Fruit fly (Drosophila melanogaster) whole organism, embryonic: ENCODE data around the gene CG5823.

Experiments
- Atf6 ChIP-seq: fragments of 200-800 bp; sonication (Bioruptor generic); IDR thresholded peaks from 2 replicates; pipeline ENCODE4 v1.3.6; 2022; ENCODE audit warnings: missing biosample characterization, missing genetic modification characterization
- CG10462 ChIP-seq: fragments of 200-800 bp; sonication (Bioruptor generic); optimal IDR thresholded peaks from 2 replicates; lab custom pipeline; 2016; ENCODE audit warnings: missing biosample characterization, missing genetic modification characterization
- CG11504 ChIP-seq: fragments of 200-800 bp; sonication (Bioruptor generic); optimal IDR thresholded peaks from 3 replicates; lab custom pipeline; 2019; ENCODE audit warnings: missing biosample characterization, mild to moderate bottlenecking, missing genetic modification characterization, moderate library complexity
- CG12236 ChIP-seq: fragments of 200-800 bp; sonication (Bioruptor generic); optimal IDR thresholded peaks from 2 replicates; lab custom pipeline; 2016; ENCODE audit warnings: missing biosample characterization, missing genetic modification characterization
- CG12942 ChIP-seq: fragments of 200-800 bp; sonication (Bioruptor generic); optimal IDR thresholded peaks from 3 replicates; lab custom pipeline; 2016; ENCODE audit warnings: missing biosample characterization, missing genetic modification characterization
- CG16813 ChIP-seq: fragments of 200-800 bp; sonication (Bioruptor generic); IDR thresholded peaks from 3 replicates; pipeline ENCODE4 v1.3.6; 2022; ENCODE audit warnings: missing biosample characterization, missing genetic modification characterization; ENCODE audit not compliant: partially characterized antibody
- CG17186 ChIP-seq: fragments of 200-800 bp; sonication (Bioruptor generic); optimal IDR thresholded peaks from 3 replicates; lab custom pipeline; 2017; ENCODE audit warnings: missing biosample characterization, missing genetic modification reagents, missing genetic modification characterization
- CG18011 ChIP-seq: fragments of 200-800 bp; sonication (Bioruptor generic); optimal IDR thresholded peaks from 2 replicates; lab custom pipeline; 2017; ENCODE audit warnings: missing biosample characterization, missing genetic modification characterization, mild to moderate bottlenecking, moderate library complexity, missing genotype
- CG18619 ChIP-seq: fragments of 200-800 bp; sonication (Bioruptor generic); optimal IDR thresholded peaks from 3 replicates; lab custom pipeline; 2017; ENCODE audit warnings: missing biosample characterization, mild to moderate bottlenecking, missing genetic modification characterization
- CG31365 ChIP-seq: fragments of 200-800 bp; sonication (Bioruptor generic); optimal IDR thresholded peaks from 2 replicates; lab custom pipeline; 2018; ENCODE audit warnings: missing biosample characterization, mild to moderate bottlenecking, missing genetic modification characterization
- CG32772 ChIP-seq: fragments of 200-800 bp; sonication (Bioruptor generic); IDR thresholded peaks from 2 replicates; pipeline ENCODE4 v1.3.6; 2022; ENCODE audit warnings: missing biosample characterization, missing genetic modification characterization
- CG3838 ChIP-seq: fragments of 200-800 bp; sonication (Bioruptor generic); optimal IDR thresholded peaks from 3 replicates; lab custom pipeline; 2016; ENCODE audit warnings: missing biosample characterization, missing genetic modification characterization
- CG43689 ChIP-seq: fragments of 200-800 bp; sonication (Bioruptor generic); IDR thresholded peaks from 2 replicates; pipeline ENCODE4 v1.3.6; 2022; ENCODE audit warnings: missing biosample characterization, missing genetic modification characterization
- CG4707 ChIP-seq: fragments of 200-800 bp; sonication (Bioruptor generic); optimal IDR thresholded peaks from 2 replicates; lab custom pipeline; 2018; ENCODE audit warnings: missing biosample characterization, mild to moderate bottlenecking, missing genetic modification characterization, moderate library complexity
- CG5180 ChIP-seq: fragments of 200-800 bp; sonication (Bioruptor generic); optimal IDR thresholded peaks from 3 replicates; lab custom pipeline; 2017; ENCODE audit warnings: missing biosample characterization, missing genetic modification characterization, mild to moderate bottlenecking, moderate library complexity, missing genetic modification reagents
- CG6791 ChIP-seq: fragments of 200-800 bp; sonication (Bioruptor generic); IDR thresholded peaks from 3 replicates; pipeline ENCODE4 v1.3.6; 2022; ENCODE audit warnings: missing biosample characterization, missing genetic modification characterization; ENCODE audit not compliant: partially characterized antibody
- CG9932 ChIP-seq: fragments of 200-800 bp; sonication (Bioruptor generic); IDR thresholded peaks from 2 replicates; pipeline ENCODE4 v1.3.6; 2022; ENCODE audit warnings: missing biosample characterization, missing genetic modification characterization
- Dbx ChIP-seq: fragments of 200-800 bp; sonication (Bioruptor generic); IDR thresholded peaks from 3 replicates; pipeline ENCODE4 v1.3.6; 2022; ENCODE audit warnings: missing biosample characterization, missing genetic modification characterization
- Dfd ChIP-seq, 2 experiments: fragments of >200 bp; optimal IDR thresholded peaks; 2 replicates each; lab custom pipeline; 2017; ENCODE audit warnings: missing biosample characterization in 2 of 2, missing genetic modification characterization in 2 of 2
- Dip3 ChIP-seq: fragments of 200-800 bp; sonication (Bioruptor generic); optimal IDR thresholded peaks from 3 replicates; lab custom pipeline; 2016; ENCODE audit warnings: missing biosample characterization, missing genetic modification characterization
- Elba2 ChIP-seq: fragments of 200-800 bp; sonication (Bioruptor generic); optimal IDR thresholded peaks from 3 replicates; lab custom pipeline; 2016; ENCODE audit warnings: missing biosample characterization, missing genetic modification characterization
- Fer1 ChIP-seq: fragments of 200-800 bp; sonication (Bioruptor generic); optimal IDR thresholded peaks from 2 replicates; lab custom pipeline; 2017; ENCODE audit warnings: missing biosample characterization, mild to moderate bottlenecking, missing genetic modification characterization
- H15 ChIP-seq: fragments of 200-800 bp; sonication (Bioruptor generic); IDR thresholded peaks from 3 replicates; pipeline ENCODE4 v1.3.6; 2022; ENCODE audit warnings: missing biosample characterization, missing genetic modification characterization
- HLH3B ChIP-seq: fragments of 200-800 bp; sonication (Bioruptor generic); IDR thresholded peaks from 2 replicates; pipeline ENCODE4 v1.3.6; 2022; ENCODE audit warnings: missing biosample characterization, missing genetic modification characterization
- Hmr ChIP-seq: fragments of 200-800 bp; sonication (Bioruptor generic); optimal IDR thresholded peaks from 3 replicates; lab custom pipeline; 2017; ENCODE audit warnings: mild to moderate bottlenecking, missing biosample characterization, missing genetic modification reagents, missing genetic modification characterization
- Hr51 ChIP-seq, 2 experiments: fragments of 200-800 bp; sonication (Bioruptor generic); optimal IDR thresholded peaks; 2 replicates in 1 of 2; 3 replicates in 1 of 2; lab custom pipeline; 2016 to 2018; ENCODE audit warnings: missing biosample characterization in 2 of 2, missing genetic modification characterization in 2 of 2, mild to moderate bottlenecking in 1 of 2, moderate library complexity in 1 of 2
- Mes4 ChIP-seq: fragments of 200-800 bp; sonication (Bioruptor generic); optimal IDR thresholded peaks from 2 replicates; lab custom pipeline; 2016; ENCODE audit warnings: missing biosample characterization, missing genetic modification characterization
- NFAT ChIP-seq: fragments of 200-800 bp; sonication (Bioruptor generic); IDR thresholded peaks from 2 replicates; pipeline ENCODE4 v1.3.6; 2022; ENCODE audit warnings: missing biosample characterization, missing genetic modification characterization
- Ptx1 ChIP-seq: fragments of 200-800 bp; sonication (Bioruptor generic); IDR thresholded peaks from 2 replicates; pipeline ENCODE4 v1.3.6; 2022; ENCODE audit warnings: missing biosample characterization, missing genetic modification characterization
- Side ChIP-seq: fragments of 200-800 bp; sonication (Bioruptor generic); optimal IDR thresholded peaks from 2 replicates; lab custom pipeline; 2016; ENCODE audit warnings: missing biosample characterization, missing genetic modification characterization
- Sox102F ChIP-seq: fragments of 200-800 bp; sonication (Bioruptor generic); optimal IDR thresholded peaks from 2 replicates; lab custom pipeline; 2018; ENCODE audit warnings: missing biosample characterization, mild to moderate bottlenecking, missing genetic modification characterization, moderate library complexity
- Xbp1 ChIP-seq: fragments of 200-800 bp; sonication (Bioruptor generic); optimal IDR thresholded peaks from 3 replicates; lab custom pipeline; 2016; ENCODE audit warnings: missing biosample characterization, mild to moderate bottlenecking, missing genetic modification characterization
- ab ChIP-seq: fragments of 200-800 bp; sonication (Bioruptor generic); optimal IDR thresholded peaks from 2 replicates; lab custom pipeline; 2016; ENCODE audit warnings: missing biosample characterization, missing genetic modification characterization
- bab2 ChIP-seq: fragments of 200-800 bp; sonication (Bioruptor generic); optimal IDR thresholded peaks from 2 replicates; lab custom pipeline; 2016; ENCODE audit warnings: missing biosample characterization, missing genetic modification characterization
- br ChIP-seq: fragments of >200 bp; optimal IDR thresholded peaks from 2 replicates; lab custom pipeline; 2017
- dati ChIP-seq: fragments of 200-800 bp; sonication (Bioruptor generic); IDR thresholded peaks from 2 replicates; pipeline ENCODE4 v1.3.6; 2022; ENCODE audit warnings: missing biosample characterization, missing genetic modification characterization
- dpn ChIP-seq, 2 experiments: fragments of 200-800 bp; sonication (Bioruptor generic); optimal IDR thresholded peaks; 3 replicates each; lab custom pipeline; 2016; ENCODE audit warnings: missing biosample characterization in 2 of 2, missing genetic modification characterization in 2 of 2
- grau ChIP-seq: fragments of 200-800 bp; optimal IDR thresholded peaks from 3 replicates; lab custom pipeline; 2019; ENCODE audit warnings: missing biosample characterization, mild to moderate bottlenecking, missing genetic modification characterization, moderate library complexity
- gt ChIP-seq: fragments of 200-800 bp; sonication (Bioruptor generic); IDR thresholded peaks from 2 replicates; pipeline ENCODE4 v1.3.6; 2022; ENCODE audit warnings: missing biosample characterization, missing genetic modification characterization
- jing ChIP-seq: fragments of 200-800 bp; sonication (Bioruptor generic); optimal IDR thresholded peaks from 2 replicates; lab custom pipeline; 2018; ENCODE audit warnings: missing biosample characterization, mild to moderate bottlenecking, missing genetic modification characterization
- lilli ChIP-seq: fragments of 200-800 bp; sonication (Bioruptor generic); optimal IDR thresholded peaks from 3 replicates; lab custom pipeline; 2016; ENCODE audit warnings: missing biosample characterization, missing genetic modification characterization
- otp ChIP-seq: fragments of 200-800 bp; sonication (Bioruptor generic); IDR thresholded peaks from 3 replicates; pipeline ENCODE4, ENCODE4 v1.3.6; 2022; ENCODE audit warnings: missing biosample characterization, missing genetic modification characterization
- pb ChIP-seq: fragments of 200-800 bp; sonication (Bioruptor generic); optimal IDR thresholded peaks from 3 replicates; lab custom pipeline; 2016; ENCODE audit warnings: missing biosample characterization, missing genetic modification characterization
- pum ChIP-seq: fragments of 200-800 bp; sonication (Bioruptor generic); optimal IDR thresholded peaks from 2 replicates; lab custom pipeline; 2016; ENCODE audit warnings: missing biosample characterization, missing genetic modification characterization
- row ChIP-seq: fragments of 200-800 bp; sonication (Bioruptor generic); IDR thresholded peaks from 3 replicates; pipeline ENCODE4 v1.3.6; 2022; ENCODE audit warnings: missing biosample characterization, missing genetic modification characterization
- salm ChIP-seq: fragments of 200-800 bp; sonication (Bioruptor generic); optimal IDR thresholded peaks from 2 replicates; lab custom pipeline; 2018; ENCODE audit warnings: missing biosample characterization, mild to moderate bottlenecking, missing genetic modification characterization
- slp2 ChIP-seq: fragments of 200-800 bp; sonication (Bioruptor generic); optimal IDR thresholded peaks from 2 replicates; lab custom pipeline; 2016; ENCODE audit warnings: missing biosample characterization, missing genetic modification characterization
- so ChIP-seq: fragments of 200-800 bp; sonication (Bioruptor generic); IDR thresholded peaks from 3 replicates; pipeline ENCODE4 v1.3.6; 2022; ENCODE audit warnings: missing biosample characterization, missing genetic modification characterization
- tll ChIP-seq, 2 experiments: fragments of 200-800 bp in 1 of 2; fragments of >200 bp in 1 of 2; sonication (Bioruptor generic) in 1 of 2; optimal IDR thresholded peaks; 2 replicates each; lab custom pipeline; 2017 to 2019; ENCODE audit warnings: missing biosample characterization in 2 of 2, missing genetic modification characterization in 2 of 2, mild to moderate bottlenecking in 1 of 2, moderate library complexity in 1 of 2
- tna ChIP-seq: fragments of 200-800 bp; sonication (Bioruptor generic); IDR thresholded peaks from 2 replicates; pipeline ENCODE4 v1.3.6; 2022; ENCODE audit warnings: missing biosample characterization, missing genetic modification characterization; ENCODE audit not compliant: partially characterized antibody
- wor ChIP-seq: fragments of 200-800 bp; sonication (Bioruptor generic); IDR thresholded peaks from 2 replicates; pipeline ENCODE4 v1.3.6; 2022; ENCODE audit warnings: missing biosample characterization, missing genetic modification characterization

The CG5823 gene

DNA sequence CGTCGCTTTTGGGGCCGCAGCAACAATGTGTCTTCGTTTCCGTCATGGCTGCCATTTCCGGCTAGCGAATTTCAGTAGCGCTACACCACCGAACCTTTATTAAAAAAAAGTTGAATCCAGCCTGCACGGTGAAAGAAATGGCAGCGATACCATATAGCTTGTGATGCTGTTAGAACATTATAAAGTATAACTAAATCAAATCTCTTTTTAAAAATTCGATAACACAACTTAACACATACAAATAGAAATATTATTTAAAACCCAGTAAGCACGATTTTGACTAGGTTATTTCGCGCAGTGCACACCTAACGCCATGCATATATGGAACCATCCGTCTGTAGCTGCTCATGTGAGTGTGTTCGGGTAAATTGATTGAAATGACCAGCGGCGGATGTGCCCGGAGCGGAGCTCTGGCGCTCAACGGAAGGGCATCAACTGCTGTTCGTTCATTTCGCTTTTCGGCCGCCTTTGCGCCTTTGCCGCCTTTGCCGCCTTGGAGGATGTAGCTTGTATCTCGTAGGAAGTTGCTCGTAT, 8.3 kb downstream of the CG5823 start (continued):
- TF ChIP-seq CG5180 (GFP tag; lab: Kevin White, UChicago) (no peak), CG10462 (GFP tag; lab: Kevin White, UChicago) (no peak), Atf6 (GFP tag; lab: Robert Waterston, UW) (0 out of 2 replicates have a peak, but pooled peaks have one; percentile 22), HLH3B (peak; percentile 31; the same call in 1 of the 2 replicates), Dip3 (GFP tag; lab: Kevin White, UChicago) (no peak), so (no peak), CG4707 (GFP tag; lab: Kevin White, UChicago) (no peak), CG11504 (tag; lab: Kevin White, UChicago) (peak; percentile 61), row (GFP tag; lab: Robert Waterston, UW) (peak; percentile 73), CG18011 (GFP tag; lab: Kevin White, UChicago) (no peak), CG12236 (GFP tag; lab: Kevin White, UChicago) (no peak), pum (GFP tag; lab: Kevin White, UChicago) (no peak), CG43689 (no peak), CG31365 (tag; lab: Kevin White, UChicago) (no peak), CG17186 (GFP tag; lab: Kevin White, UChicago) (no peak), salm (tag; lab: Kevin White, UChicago) (no peak), Dfd (GFP tag; optimal IDR thresholded peaks at IDR 0.05; lab: Kevin White, UChicago) (no peak), lilli (GFP tag; lab: Kevin White, UChicago) (peak; percentile 49), wor (GFP tag; lab: Robert Waterston, UW) (no peak), pb (no peak), Hr51 (GFP tag; optimal IDR thresholded peaks at IDR 0.05; lab: Kevin White, UChicago) (peak; percentile 35 to 46), slp2 (GFP tag; lab: Kevin White, UChicago) (no peak), tna (GFP tag; lab: Robert Waterston, UW) (no peak), CG32772 (no peak), H15 (GFP tag; lab: Robert Waterston, UW) (no peak), Side (GFP tag; lab: Kevin White, UChicago) (no peak), Fer1 (GFP tag; lab: Kevin White, UChicago) (peak; percentile 82), tll (GFP tag; optimal IDR thresholded peaks at IDR 0.05; lab: Kevin White, UChicago) (no peak), gt (GFP tag; lab: Robert Waterston, UW) (no peak), CG9932 (GFP tag; lab: Robert Waterston, UW) (peak; percentile 28; the same call in 1 of the 2 replicates), dati (GFP tag; lab: Robert Waterston, UW) (no peak), grau (tag; lab: Kevin White, UChicago) (peak; percentile 60), dpn (GFP tag; optimal IDR thresholded peaks at IDR 0.05; lab: Kevin White, UChicago) (peak in 1 of 2 experiments; percentile 19), CG18619 (GFP tag; lab: Kevin White, UChicago) (peak; percentile 45), CG6791 (no peak), bab2 (GFP tag; lab: Kevin White, UChicago) (peak; percentile 3), Xbp1 (GFP tag; lab: Kevin White, UChicago) (peak; percentile 27), CG12942 (GFP tag; lab: Kevin White, UChicago) (no peak), ab (GFP tag; lab: Kevin White, UChicago) (no peak), Dbx (GFP tag; lab: Robert Waterston, UW) (peak; percentile 60; the same call in 2 of the 3 replicates), Mes4 (GFP tag; lab: Kevin White, UChicago) (no peak), jing (GFP tag; lab: Kevin White, UChicago) (no peak), br (lab: Kevin White, UChicago) (no peak), CG16813 (GFP tag; lab: Robert Waterston, UW) (no peak), CG3838 (GFP tag; lab: Kevin White, UChicago) (no peak), Elba2 (GFP tag; lab: Kevin White, UChicago) (no peak), Hmr (GFP tag; lab: Kevin White, UChicago) (peak; percentile 82), Sox102F (GFP tag; lab: Kevin White, UChicago) (peak; percentile 45), NFAT (GFP tag; lab: Robert Waterston, UW) (no peak), otp (GFP tag; lab: Robert Waterston, UW) (no peak), Ptx1 (GFP tag; lab: Robert Waterston, UW) (peak; percentile 51)
